Worm (Caenorhabditis elegans) whole organism, young adult: ENCODE measurements around the gene F18E3.12.

Experiments
- F49E8.2 ChIP-seq: sonication (generic microtip); optimal IDR thresholded peaks from 3 replicates; lab custom pipeline; 2017; ENCODE audit warnings: missing genetic modification characterization, mild to moderate bottlenecking, missing compliant biosample characterization, antibody characterized with exemption, moderate library complexity; ENCODE audit not compliant: insufficient read depth
- F57C9.4 ChIP-seq: sonication (generic microtip); optimal IDR thresholded peaks from 2 replicates; lab custom pipeline; 2017; ENCODE audit warnings: mild to moderate bottlenecking, missing genetic modification characterization, missing compliant biosample characterization
- Y53G8AR.9 ChIP-seq: fragments of 200-800 bp; sonication (Bioruptor generic); conservative IDR thresholded peaks from 2 replicates; pipeline ENCODE4 v1.3.6; 2022; ENCODE audit warnings: missing genetic modification reagents, missing genetic modification characterization, missing compliant biosample characterization
- ccch-3 ChIP-seq: fragments of 200-800 bp; sonication (Bioruptor generic); optimal IDR thresholded peaks from 2 replicates; lab custom pipeline; 2018; ENCODE audit warnings: mild to moderate bottlenecking, missing genetic modification characterization, missing compliant biosample characterization
- cebp-1 ChIP-seq, 2 experiments: fragments of 200-800 bp in 1 of 2; sonication (Bioruptor generic) in 1 of 2; sonication (generic microtip) in 1 of 2; IDR thresholded peaks in 1 of 2; optimal IDR thresholded peaks in 1 of 2; 2 replicates each; pipeline versions ENCODE4 v1.3.6 to Lab custom; 2017 to 2022; ENCODE audit warnings: missing compliant biosample characterization in 2 of 2, missing genetic modification characterization in 2 of 2, mild to moderate bottlenecking in 1 of 2, missing genetic modification reagents in 1 of 2, moderate library complexity in 1 of 2
- madf-6 ChIP-seq: fragments of 200-800 bp; sonication (Bioruptor generic); IDR thresholded peaks from 2 replicates; pipeline ENCODE4 v1.3.6; 2022; ENCODE audit warnings: missing genetic modification reagents, missing genetic modification characterization, missing compliant biosample characterization
- unc-130 ChIP-seq: sonication (generic microtip); optimal IDR thresholded peaks from 2 replicates; lab custom pipeline; 2016; ENCODE audit warnings: missing genetic modification reagents, missing genetic modification characterization, missing compliant biosample characterization
- unc-62 ChIP-seq: fragments of 150-350 bp; optimal IDR thresholded peaks from 2 replicates; lab custom pipeline; 2014; ENCODE audit warnings: missing biosample characterization, missing genetic modification reagents, missing genetic modification characterization
- zim-3 ChIP-seq: sonication (generic microtip); optimal IDR thresholded peaks from 2 replicates; lab custom pipeline; 2017; ENCODE audit warnings: mild to moderate bottlenecking, missing genetic modification characterization, moderate library complexity, missing compliant biosample characterization

DNA sequence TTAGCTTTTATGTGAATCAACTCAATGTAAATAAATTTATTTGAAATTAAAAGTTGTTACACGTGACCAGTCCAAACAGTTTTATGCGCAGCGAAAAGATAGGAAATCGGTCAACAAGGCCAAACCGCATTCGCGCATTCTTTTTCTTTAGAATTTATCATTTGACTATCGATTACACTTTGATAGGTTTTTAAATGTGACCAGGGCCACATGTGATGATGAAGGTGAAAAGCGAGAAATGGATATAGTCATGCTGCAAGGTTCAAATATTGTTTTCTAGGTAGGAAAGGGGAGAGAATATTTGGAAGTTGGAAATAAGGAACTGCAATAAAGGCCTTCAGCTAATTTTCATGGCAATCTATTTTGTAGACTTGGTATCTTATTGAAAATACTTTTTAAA is 22.1 kb downstream of the F18E3.12 start:
- no peak for TF ChIP-seq unc-62 (GFP tag; lab: Kevin White, UChicago)
- TF ChIP-seq ccch-3: no peak
- TF ChIP-seq unc-130 (GFP tag; lab: Kevin White, UChicago): no peak
- peak; percentile 34; the same call in 1 of the 2 replicates for TF ChIP-seq Y53G8AR.9 (GFP tag; lab: Robert Waterston, UW)
- TF ChIP-seq cebp-1 (GFP tag; IDR thresholded peaks at IDR 0.05; lab: Robert Waterston, UW): 0 out of 2 replicates have a peak, but pooled peaks have one; percentile 21
- no peak for TF ChIP-seq cebp-1 (tag; optimal IDR thresholded peaks at IDR 0.05; lab: Kevin White, UChicago)
- 0 out of 2 replicates have a peak, but pooled peaks have one; percentile 32 for TF ChIP-seq madf-6 (GFP tag; lab: Robert Waterston, UW)
- TF ChIP-seq zim-3: no peak
- no peak for TF ChIP-seq F57C9.4
- no peak for TF ChIP-seq F49E8.2
